Fruit fly (Drosophila melanogaster) whole organism, embryonic: ENCODE measurements around the gene CG14650.

Source experiments
- Dp ChIP-seq: fragments of 200-800 bp; sonication (Bioruptor generic); optimal IDR thresholded peaks from 2 replicates; lab custom pipeline; 2018; ENCODE audit warnings: missing biosample characterization, mild to moderate bottlenecking, missing genetic modification characterization, moderate library complexity
- HmgD ChIP-seq: fragments of 200-800 bp; sonication (Bioruptor generic); optimal IDR thresholded peaks from 3 replicates; lab custom pipeline; 2016; ENCODE audit warnings: missing biosample characterization, missing genetic modification characterization

DNA sequence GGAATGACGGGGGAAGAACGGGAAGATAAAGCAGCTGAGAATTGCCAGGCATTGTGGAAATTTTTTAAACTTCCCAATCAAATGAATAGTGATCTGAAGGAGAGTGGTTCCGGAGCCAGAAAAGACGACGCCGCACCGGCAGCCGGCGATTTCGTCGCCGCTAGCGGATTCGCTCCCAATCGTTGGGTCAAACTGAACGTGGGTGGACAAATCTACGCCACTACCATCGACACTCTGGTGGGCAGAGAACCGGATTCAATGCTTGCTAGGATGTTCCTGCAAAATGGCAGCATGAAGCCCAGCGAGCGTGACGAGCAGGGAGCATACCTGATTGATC lies 36.7 kb upstream of the CG14650 start, which contains the start of gene CG14647:
- TF ChIP-seq HmgD (GFP tag; lab: Kevin White, UChicago) (no peak), Dp (no peak)
